Worm (Caenorhabditis elegans): ENCODE data around the gene R10E9.2.

ce11 chrIII:3966143-3966542 lies 2.0 kb upstream of the R10E9.2 start:
- no peak for TF ChIP-seq blmp-1 (tag; optimal IDR thresholded peaks at IDR 0.05; ENCODE audit: insufficient read depth)
- TF ChIP-seq egl-27 (tag; optimal IDR thresholded peaks at IDR 0.05) = no peak
- TF ChIP-seq mab-5 (tag; optimal IDR thresholded peaks at IDR 0.05) = no peak
- TF ChIP-seq R02D3.7 (tag; optimal IDR thresholded peaks at IDR 0.05) = no peak

All from whole organism, L2 larva.